Worm (Caenorhabditis elegans) whole organism, late embryonic: Measurements from ENCODE around the gene Y38H6C.23.
"Not testable (repeated sequence)": the region's sequence is repeated elsewhere in the genome, so short reads cannot be mapped to it uniquely, and the experiment has no call there.

Source experiments
- Y22D7AL.16 ChIP-seq: sonication (generic microtip); optimal IDR thresholded peaks from 2 replicates; lab custom pipeline; 2016; ENCODE audit warnings: missing genetic modification characterization, missing compliant biosample characterization
- dmd-4 ChIP-seq: sonication (generic microtip); optimal IDR thresholded peaks from 2 replicates; lab custom pipeline; 2016; ENCODE audit warnings: borderline replicate concordance, missing genetic modification characterization, missing compliant biosample characterization
- nfya-1 ChIP-seq: sonication (generic microtip); optimal IDR thresholded peaks from 2 replicates; lab custom pipeline; 2017; ENCODE audit warnings: missing genetic modification characterization, mild to moderate bottlenecking, missing compliant biosample characterization, antibody characterized with exemption, moderate library complexity
- nhr-11 ChIP-seq: fragments of 150-350 bp; optimal IDR thresholded peaks from 2 replicates; lab custom pipeline; 2014; ENCODE audit warnings: missing biosample characterization, missing genetic modification characterization
- npax-4 ChIP-seq: sonication (generic microtip); optimal IDR thresholded peaks from 2 replicates; lab custom pipeline; 2016; ENCODE audit warnings: missing genetic modification characterization, missing compliant biosample characterization
- odd-2 ChIP-seq: sonication (generic microtip); optimal IDR thresholded peaks from 2 replicates; lab custom pipeline; 2017; ENCODE audit warnings: antibody characterized with exemption, mild to moderate bottlenecking, missing genetic modification characterization, missing compliant biosample characterization
- pha-4 ChIP-seq: fragments of 150-350 bp; optimal IDR thresholded peaks from 2 replicates; lab custom pipeline; 2018; ENCODE audit warnings: missing biosample characterization, missing genetic modification reagents, missing genetic modification characterization
- ref-2 ChIP-seq: sonication (generic microtip); optimal IDR thresholded peaks from 2 replicates; lab custom pipeline; 2016; ENCODE audit warnings: missing genetic modification characterization, missing compliant biosample characterization
- rnt-1 ChIP-seq: sonication (generic microtip); optimal IDR thresholded peaks from 2 replicates; lab custom pipeline; 2016; ENCODE audit warnings: missing genetic modification characterization, missing compliant biosample characterization
- unc-3 ChIP-seq, 2 experiments: fragments of 200-800 bp in 1 of 2; sonication (Bioruptor generic) in 1 of 2; sonication (generic microtip) in 1 of 2; conservative IDR thresholded peaks in 1 of 2; optimal IDR thresholded peaks in 1 of 2; 2 replicates each; pipeline versions ENCODE4 v1.3.6 to Lab custom; 2016 to 2022; ENCODE audit warnings: missing compliant biosample characterization in 2 of 2, missing genetic modification characterization in 2 of 2, missing genetic modification reagents in 1 of 2

- TF ChIP-seq nhr-11 (tag; lab: Kevin White, UChicago); unc-3 (GFP tag; conservative IDR thresholded peaks at IDR 0.05; lab: Robert Waterston, UW); unc-3 (tag; optimal IDR thresholded peaks at IDR 0.05; lab: Kevin White, UChicago); rnt-1; npax-4 (tag; lab: Kevin White, UChicago); pha-4 (tag; lab: Kevin White, UChicago); nfya-1 (tag; lab: Kevin White, UChicago); ref-2 (tag; lab: Kevin White, UChicago); odd-2 (tag; lab: Kevin White, UChicago); Y22D7AL.16 (tag; lab: Kevin White, UChicago); dmd-4 (tag; lab: Kevin White, UChicago): not testable (repeated sequence)
Measured at ce11 chrV:20513661-20514060, 42.5 kb downstream of the Y38H6C.23 start, which contains the start of gene Y38H6C.8.
